Worm (Caenorhabditis elegans) whole organism, L4 larva: ENCODE results near the gene C54D10.13.

Experiments used
- D1046.2 ChIP-seq: fragments of 200-800 bp; sonication (Bioruptor generic); IDR thresholded peaks from 2 replicates; pipeline ENCODE4 v1.3.6; 2022; ENCODE audit warnings: missing genetic modification characterization, missing compliant biosample characterization
- F26F4.8 ChIP-seq: fragments of 200-800 bp; sonication (Bioruptor generic); conservative IDR thresholded peaks from 2 replicates; pipeline ENCODE4 v1.3.6; 2022; ENCODE audit warnings: missing genetic modification characterization, missing compliant biosample characterization
- F44E2.7 ChIP-seq: fragments of 200-800 bp; sonication (Bioruptor generic); IDR thresholded peaks from 2 replicates; pipeline ENCODE4 v2.1.2; 2022; ENCODE audit warnings: missing genetic modification characterization, missing compliant biosample characterization
- F49E8.2 ChIP-seq: sonication (generic microtip); optimal IDR thresholded peaks from 2 replicates; lab custom pipeline; 2016; ENCODE audit warnings: missing compliant biosample characterization, mild to moderate bottlenecking, missing genetic modification characterization, borderline replicate concordance
- R02D3.7 ChIP-seq: fragments of 150-350 bp; sonication (generic microtip); optimal IDR thresholded peaks from 3 replicates; lab custom pipeline; 2014; ENCODE audit warnings: missing biosample characterization, missing genetic modification characterization
- T20F7.1 ChIP-seq: fragments of 200-800 bp; sonication (Bioruptor generic); optimal IDR thresholded peaks from 2 replicates; lab custom pipeline; 2018; ENCODE audit warnings: mild to moderate bottlenecking, missing genetic modification characterization, missing compliant biosample characterization
- Y105C5A.15 ChIP-seq: fragments of 200-800 bp; sonication (Bioruptor generic); IDR thresholded peaks from 2 replicates; pipeline ENCODE4 v1.3.6; 2022; ENCODE audit warnings: missing genetic modification characterization, missing compliant biosample characterization
- Y5F2A.4 ChIP-seq: fragments of 200-800 bp; sonication (Bioruptor generic); optimal IDR thresholded peaks from 2 replicates; lab custom pipeline; 2018; ENCODE audit warnings: mild to moderate bottlenecking, missing genetic modification characterization, missing compliant biosample characterization
- Y75B8A.6 ChIP-seq: fragments of 200-800 bp; sonication (Bioruptor generic); IDR thresholded peaks from 2 replicates; pipeline ENCODE4 v1.3.6; 2022; ENCODE audit warnings: missing genetic modification reagents, missing genetic modification characterization, missing compliant biosample characterization
- ZK546.5 ChIP-seq, 2 experiments: sonication (generic microtip); optimal IDR thresholded peaks; 2 replicates each; lab custom pipeline; 2017; ENCODE audit warnings: missing biosample characterization in 2 of 2, missing genetic modification characterization in 2 of 2
- aha-1 ChIP-seq: fragments of 150-350 bp; peaks from one replicate; lab custom pipeline; 2014; ENCODE audit warnings: missing biosample characterization, missing genetic modification characterization
- ama-1 ChIP-seq: fragments of 150-350 bp; optimal IDR thresholded peaks from 2 replicates; lab custom pipeline; 2014; ENCODE audit warnings: inconsistent platforms, mixed read lengths
- attf-4 ChIP-seq: sonication (generic microtip); optimal IDR thresholded peaks from 3 replicates; lab custom pipeline; 2017; ENCODE audit warnings: missing biosample characterization, missing genetic modification characterization
- ceh-20 ChIP-seq: fragments of 200-800 bp; sonication (Bioruptor generic); IDR thresholded peaks from 2 replicates; pipeline ENCODE4 v1.3.6; 2022; ENCODE audit warnings: missing genetic modification reagents, missing genetic modification characterization, missing compliant biosample characterization
- ceh-28 ChIP-seq: fragments of 150-350 bp; optimal IDR thresholded peaks from 2 replicates; lab custom pipeline; 2014; ENCODE audit warnings: missing biosample characterization, missing genetic modification reagents, missing genetic modification characterization
- ceh-32 ChIP-seq: sonication (generic microtip); optimal IDR thresholded peaks from 2 replicates; lab custom pipeline; 2016; ENCODE audit warnings: mild to moderate bottlenecking, missing genetic modification characterization, missing compliant biosample characterization; ENCODE audit not compliant: poor library complexity
- ceh-44 ChIP-seq: fragments of 200-800 bp; sonication (Bioruptor generic); IDR thresholded peaks from 2 replicates; pipeline ENCODE4 v1.3.6; 2022; ENCODE audit warnings: missing genetic modification reagents, missing genetic modification characterization, missing compliant biosample characterization
- ceh-62 ChIP-seq: sonication (generic microtip); optimal IDR thresholded peaks from 2 replicates; lab custom pipeline; 2017; ENCODE audit warnings: missing biosample characterization, missing genetic modification characterization
- ceh-82 ChIP-seq: sonication (generic microtip); optimal IDR thresholded peaks from 2 replicates; lab custom pipeline; 2017; ENCODE audit warnings: missing biosample characterization, missing genetic modification characterization
- ces-1 ChIP-seq: fragments of 150-350 bp; sonication (generic microtip); optimal IDR thresholded peaks from 4 replicates; lab custom pipeline; 2014; ENCODE audit warnings: missing biosample characterization, missing genetic modification reagents, missing genetic modification characterization
- daf-12 ChIP-seq: fragments of 150-350 bp; optimal IDR thresholded peaks from 2 replicates; lab custom pipeline; 2014; ENCODE audit warnings: missing biosample characterization, missing genetic modification reagents, missing genetic modification characterization
- daf-19 ChIP-seq: fragments of 200-800 bp; sonication (Bioruptor generic); conservative IDR thresholded peaks from 2 replicates; pipeline ENCODE4 v1.3.6; 2022; ENCODE audit warnings: missing genetic modification characterization, missing compliant biosample characterization
- daf-8 ChIP-seq: fragments of 200-800 bp; sonication (Bioruptor generic); IDR thresholded peaks from 2 replicates; pipeline ENCODE4 v1.3.6; 2022; ENCODE audit warnings: missing genetic modification characterization, missing compliant biosample characterization
- dmd-8 ChIP-seq: fragments of 200-800 bp; sonication (Bioruptor generic); IDR thresholded peaks from 2 replicates; pipeline ENCODE4 v1.3.6; 2022; ENCODE audit warnings: missing genetic modification characterization, missing compliant biosample characterization
- dmd-9 ChIP-seq: fragments of 200-800 bp; sonication (Bioruptor generic); IDR thresholded peaks from 2 replicates; pipeline ENCODE4 v1.3.6; 2022; ENCODE audit warnings: missing genetic modification reagents, missing genetic modification characterization, missing compliant biosample characterization
- dpl-1 ChIP-seq: fragments of 150-350 bp; optimal IDR thresholded peaks from 2 replicates; lab custom pipeline; 2014; ENCODE audit warnings: missing biosample characterization, missing genetic modification reagents, missing genetic modification characterization
- duxl-1 ChIP-seq: sonication (generic microtip); optimal IDR thresholded peaks from 2 replicates; lab custom pipeline; 2016; ENCODE audit warnings: mild to moderate bottlenecking, missing genetic modification characterization, moderate library complexity, missing compliant biosample characterization; ENCODE audit not compliant: poor library complexity
- dve-1 ChIP-seq: sonication (generic microtip); optimal IDR thresholded peaks from 2 replicates; lab custom pipeline; 2017; ENCODE audit warnings: antibody characterized with exemption, mild to moderate bottlenecking, missing genetic modification characterization, missing compliant biosample characterization; ENCODE audit not compliant: insufficient read depth
- egl-27 ChIP-seq: sonication (generic microtip); optimal IDR thresholded peaks from 3 replicates; lab custom pipeline; 2017; ENCODE audit warnings: missing biosample characterization, missing genetic modification reagents, missing genetic modification characterization
- egl-43 ChIP-seq: fragments of 200-800 bp; sonication (Bioruptor generic); IDR thresholded peaks from 2 replicates; pipeline ENCODE4 v1.3.6; 2022; ENCODE audit warnings: missing genetic modification reagents, missing genetic modification characterization, missing compliant biosample characterization
- fos-1 ChIP-seq: fragments of 150-350 bp; optimal IDR thresholded peaks from 2 replicates; lab custom pipeline; 2014; ENCODE audit warnings: missing biosample characterization, missing genetic modification characterization
- hif-1 ChIP-seq, 2 experiments: sonication (generic microtip); optimal IDR thresholded peaks; 2 replicates each; lab custom pipeline; 2016 to 2017; ENCODE audit warnings: missing compliant biosample characterization in 2 of 2, missing genetic modification characterization in 2 of 2, missing genetic modification reagents in 2 of 2, missing genotype in 2 of 2, mild to moderate bottlenecking in 1 of 2
- hlh-30 ChIP-seq: sonication (generic microtip); optimal IDR thresholded peaks from 2 replicates; lab custom pipeline; 2017; ENCODE audit warnings: antibody characterized with exemption, mild to moderate bottlenecking, missing genetic modification characterization, missing compliant biosample characterization; ENCODE audit not compliant: insufficient read depth
- lin-1 ChIP-seq: fragments of 200-800 bp; sonication (Bioruptor generic); IDR thresholded peaks from 2 replicates; pipeline ENCODE4 v1.3.6; 2022; ENCODE audit warnings: missing genetic modification reagents, missing genetic modification characterization, missing compliant biosample characterization
- lir-3 ChIP-seq: sonication (generic microtip); optimal IDR thresholded peaks from 2 replicates; lab custom pipeline; 2016; ENCODE audit warnings: mild to moderate bottlenecking, missing genetic modification characterization, missing compliant biosample characterization
- madf-9 ChIP-seq: fragments of 200-800 bp; sonication (Bioruptor generic); conservative IDR thresholded peaks from 2 replicates; pipeline ENCODE4 v1.3.6; 2022; ENCODE audit warnings: missing genetic modification reagents, missing genetic modification characterization, missing compliant biosample characterization
- mdl-1 ChIP-seq, 2 experiments: fragments of 150-350 bp in 1 of 2; sonication (generic microtip) in 1 of 2; optimal IDR thresholded peaks; 2 replicates each; lab custom pipeline; 2014 to 2017; ENCODE audit warnings: missing biosample characterization in 2 of 2, missing genetic modification characterization in 2 of 2
- mxl-2 ChIP-seq: fragments of 200-800 bp; sonication (Bioruptor generic); conservative IDR thresholded peaks from 2 replicates; pipeline ENCODE4 v1.3.6; 2022; ENCODE audit warnings: missing genetic modification reagents, missing genetic modification characterization, missing compliant biosample characterization
- nhr-11 ChIP-seq: fragments of 150-350 bp; optimal IDR thresholded peaks from 2 replicates; lab custom pipeline; 2014; ENCODE audit warnings: missing biosample characterization, missing genetic modification characterization
- nhr-237 ChIP-seq: sonication (generic microtip); optimal IDR thresholded peaks from 2 replicates; lab custom pipeline; 2017; ENCODE audit warnings: missing biosample characterization, missing genetic modification characterization
- nhr-25 ChIP-seq: sonication (generic microtip); optimal IDR thresholded peaks from 2 replicates; lab custom pipeline; 2017; ENCODE audit warnings: missing genetic modification characterization, mild to moderate bottlenecking, missing compliant biosample characterization, antibody characterized with exemption, moderate library complexity, borderline replicate concordance; ENCODE audit not compliant: insufficient read depth
- nhr-42 ChIP-seq: fragments of 200-800 bp; sonication (Bioruptor generic); IDR thresholded peaks from 2 replicates; pipeline ENCODE4 v1.3.6; 2022; ENCODE audit warnings: missing genetic modification characterization, missing compliant biosample characterization
- nhr-76 ChIP-seq: fragments of 150-350 bp; optimal IDR thresholded peaks from 2 replicates; lab custom pipeline; 2014; ENCODE audit warnings: missing biosample characterization, missing genetic modification characterization
- nhr-77 ChIP-seq: fragments of 150-350 bp; optimal IDR thresholded peaks from 2 replicates; lab custom pipeline; 2014; ENCODE audit warnings: missing biosample characterization, missing genetic modification characterization
- pqm-1 ChIP-seq: sonication (generic microtip); optimal IDR thresholded peaks from 2 replicates; lab custom pipeline; 2017; ENCODE audit warnings: missing biosample characterization, missing genetic modification characterization
- skn-1 ChIP-seq: fragments of 150-350 bp; optimal IDR thresholded peaks from 2 replicates; lab custom pipeline; 2014; ENCODE audit warnings: missing biosample characterization, missing genetic modification characterization
- snpc-1.2 ChIP-seq: fragments of 200-800 bp; sonication (Bioruptor generic); IDR thresholded peaks from 2 replicates; pipeline ENCODE4 v1.3.6; 2022; ENCODE audit warnings: missing genetic modification reagents, missing genetic modification characterization, missing compliant biosample characterization
- snpc-4 ChIP-seq: fragments of 150-350 bp; optimal IDR thresholded peaks from 2 replicates; lab custom pipeline; 2014; ENCODE audit warnings: missing biosample characterization, missing genetic modification characterization
- tag-97 ChIP-seq: fragments of 200-800 bp; sonication (Bioruptor generic); IDR thresholded peaks from 2 replicates; pipeline ENCODE4 v1.3.6; 2022; ENCODE audit warnings: missing genetic modification characterization, missing compliant biosample characterization
- vab-7 ChIP-seq: fragments of 200-800 bp; sonication (Bioruptor generic); IDR thresholded peaks from 2 replicates; pipeline ENCODE4 v1.3.6; 2022; ENCODE audit warnings: missing genetic modification reagents, missing genetic modification characterization, missing compliant biosample characterization
- zip-11 ChIP-seq: fragments of 200-800 bp; sonication (Bioruptor generic); IDR thresholded peaks from 2 replicates; pipeline ENCODE4 v1.3.6; 2022; ENCODE audit warnings: missing genetic modification characterization, missing compliant biosample characterization
- zip-2 ChIP-seq: fragments of 150-350 bp; optimal IDR thresholded peaks from 2 replicates; lab custom pipeline; 2014; ENCODE audit warnings: missing biosample characterization, missing genetic modification characterization
- ztf-7 ChIP-seq: fragments of 150-350 bp; optimal IDR thresholded peaks from 2 replicates; lab custom pipeline; 2014; ENCODE audit warnings: missing biosample characterization, missing genetic modification characterization

C54D10.13 gene

DNA sequence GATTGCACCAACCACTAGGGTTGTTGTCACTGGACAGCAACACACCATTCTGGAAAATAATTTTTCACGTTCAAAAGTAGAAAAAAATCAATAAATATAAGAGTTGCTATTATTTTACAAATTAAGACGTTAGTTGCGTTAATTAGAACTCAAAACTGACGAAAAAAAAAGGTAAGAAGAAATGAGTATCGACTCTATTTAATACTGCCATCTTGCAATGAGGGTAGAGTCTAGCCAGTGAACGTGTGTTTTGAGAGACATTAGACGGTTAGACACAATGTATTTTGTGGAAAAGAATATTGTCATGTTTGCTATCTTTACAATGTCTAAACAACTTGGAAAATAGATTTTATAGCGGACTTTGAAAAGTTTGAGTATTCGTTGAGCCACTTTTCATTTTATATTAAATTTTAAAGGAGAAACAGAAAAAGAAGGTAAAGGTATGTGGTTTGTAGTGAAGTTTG is 18.4 kb downstream of the C54D10.13 start, which contains the start of gene cdr-6:
Gene cdr-6, minus strand, starts transcription at position 51 of the 464 bp plus-strand sequence.
- no peak for TF ChIP-seq ceh-32 (tag; lab: Kevin White, UChicago)
- no peak for TF ChIP-seq F26F4.8
- TF ChIP-seq nhr-77 (tag; lab: Kevin White, UChicago), result no peak
- no peak for TF ChIP-seq zip-11 (GFP tag; lab: Robert Waterston, UW)
- no peak for TF ChIP-seq F44E2.7 (GFP tag; lab: Robert Waterston, UW)
- no peak for TF ChIP-seq egl-27 (tag; lab: Kevin White, UChicago)
- TF ChIP-seq snpc-4 (tag; lab: Kevin White, UChicago), result no peak
- TF ChIP-seq madf-9 (GFP tag; lab: Robert Waterston, UW), result no peak
- TF ChIP-seq dmd-8 (GFP tag; lab: Robert Waterston, UW), result no peak
- no peak for TF ChIP-seq R02D3.7 (tag; lab: Kevin White, UChicago)
- TF ChIP-seq daf-8, result no peak
- no peak for TF ChIP-seq ama-1 (lab: Kevin White, UChicago)
- no peak for TF ChIP-seq egl-43 (GFP tag; lab: Robert Waterston, UW)
- TF ChIP-seq ces-1, result no peak
- TF ChIP-seq ZK546.5 (tag; optimal IDR thresholded peaks at IDR 0.05; lab: Kevin White, UChicago), result no peak
- TF ChIP-seq nhr-76 (tag; lab: Kevin White, UChicago), result no peak
- TF ChIP-seq ceh-82 (tag; lab: Kevin White, UChicago), result no peak
- no peak for TF ChIP-seq nhr-42 (GFP tag; lab: Robert Waterston, UW)
- TF ChIP-seq nhr-237, result no peak
- no peak for TF ChIP-seq Y5F2A.4
- no peak for TF ChIP-seq hif-1 (tag; optimal IDR thresholded peaks at IDR 0.05; lab: Kevin White, UChicago)
- TF ChIP-seq lin-1 (GFP tag; lab: Robert Waterston, UW), result no peak
- no peak for TF ChIP-seq ceh-20 (GFP tag; lab: Robert Waterston, UW)
- no peak for TF ChIP-seq attf-4 (tag; lab: Kevin White, UChicago)
- no peak for TF ChIP-seq zip-2
- no peak for TF ChIP-seq Y105C5A.15 (GFP tag; lab: Robert Waterston, UW)
- TF ChIP-seq daf-19 (GFP tag; lab: Robert Waterston, UW), result no peak
- no peak for TF ChIP-seq fos-1 (tag; lab: Kevin White, UChicago)
- no peak for TF ChIP-seq daf-12 (tag; lab: Kevin White, UChicago)
- peak; percentile 45 for TF ChIP-seq dve-1 (tag; lab: Kevin White, UChicago)
- no peak for TF ChIP-seq ztf-7 (tag; lab: Kevin White, UChicago)
- TF ChIP-seq Y75B8A.6, result no peak
- no peak for TF ChIP-seq dpl-1 (GFP tag; lab: Kevin White, UChicago)
- TF ChIP-seq mxl-2 (GFP tag; lab: Robert Waterston, UW), result no peak
- no peak for TF ChIP-seq snpc-1.2
- TF ChIP-seq D1046.2 (GFP tag; lab: Robert Waterston, UW), result no peak
- TF ChIP-seq T20F7.1, result peak; percentile 18
- no peak for TF ChIP-seq ceh-44 (GFP tag; lab: Robert Waterston, UW)
- no peak for TF ChIP-seq ceh-28
- no peak for TF ChIP-seq skn-1
- TF ChIP-seq pqm-1 (tag; lab: Kevin White, UChicago), result no peak
- TF ChIP-seq ceh-62 (tag; lab: Kevin White, UChicago), result no peak
- TF ChIP-seq nhr-11 (tag; lab: Kevin White, UChicago), result no peak
- TF ChIP-seq nhr-25 (tag; lab: Kevin White, UChicago), result no peak
- TF ChIP-seq duxl-1 (tag; lab: Kevin White, UChicago), result no peak
- no peak for TF ChIP-seq aha-1 (tag; lab: Kevin White, UChicago)
- no peak for TF ChIP-seq tag-97 (GFP tag; lab: Robert Waterston, UW)
- peak; percentile 17 for TF ChIP-seq hlh-30 (tag; lab: Kevin White, UChicago)
- no peak for TF ChIP-seq dmd-9 (GFP tag; lab: Robert Waterston, UW)
- no peak for TF ChIP-seq F49E8.2 (tag; lab: Kevin White, UChicago)
- peak in 1 of 2 experiments; percentile 24 for TF ChIP-seq mdl-1 (tag; optimal IDR thresholded peaks at IDR 0.05; lab: Kevin White, UChicago)
- TF ChIP-seq vab-7 (GFP tag; lab: Robert Waterston, UW), result no peak
- no peak for TF ChIP-seq lir-3 (tag; lab: Kevin White, UChicago)
